Worm (Caenorhabditis elegans): ENCODE results near the gene drd-1.

Gene drd-1

DNA sequence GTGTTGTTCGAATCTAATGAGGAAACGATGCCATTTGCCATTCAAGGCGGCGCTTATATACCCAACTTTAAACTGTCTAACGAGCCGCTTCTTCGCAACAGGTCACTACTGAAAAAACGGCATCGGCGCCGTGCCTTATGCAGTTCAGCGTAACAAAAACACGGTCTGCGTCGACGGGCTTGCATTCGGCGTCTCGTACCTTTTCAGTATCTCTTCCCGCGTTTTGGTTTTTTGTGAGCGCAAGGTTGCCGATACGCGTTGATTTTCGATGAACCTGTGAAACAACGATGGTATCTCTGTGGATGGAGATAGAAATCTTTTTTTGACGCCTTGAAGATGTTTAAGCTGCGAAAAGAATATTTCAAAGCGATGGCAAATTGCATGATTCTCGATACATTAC lies 28.5 kb upstream of the drd-1 start, which contains the start of gene col-77:
Gene col-77, minus strand, starts transcription at position 32 of the 400 bp plus-strand sequence.
- TF ChIP-seq nhr-237 (tag; optimal IDR thresholded peaks at IDR 0.05) (no peak), hlh-11 (tag; optimal IDR thresholded peaks at IDR 0.05) (peak; percentile 48), ztf-7 (tag; optimal IDR thresholded peaks at IDR 0.05) (no peak), nhr-48 (tag; optimal IDR thresholded peaks at IDR 0.05) (peak; percentile 30), Y105C5A.15 (GFP tag; IDR thresholded peaks at IDR 0.05) (no peak), hlh-30 (tag; optimal IDR thresholded peaks at IDR 0.05; ENCODE audit: insufficient read depth) (no peak), mxl-3 (GFP tag; optimal IDR thresholded peaks at IDR 0.05) (peak; percentile 78), F49E8.2 (tag; optimal IDR thresholded peaks at IDR 0.05; ENCODE audit: borderline replicate concordance) (no peak)

DNA sequence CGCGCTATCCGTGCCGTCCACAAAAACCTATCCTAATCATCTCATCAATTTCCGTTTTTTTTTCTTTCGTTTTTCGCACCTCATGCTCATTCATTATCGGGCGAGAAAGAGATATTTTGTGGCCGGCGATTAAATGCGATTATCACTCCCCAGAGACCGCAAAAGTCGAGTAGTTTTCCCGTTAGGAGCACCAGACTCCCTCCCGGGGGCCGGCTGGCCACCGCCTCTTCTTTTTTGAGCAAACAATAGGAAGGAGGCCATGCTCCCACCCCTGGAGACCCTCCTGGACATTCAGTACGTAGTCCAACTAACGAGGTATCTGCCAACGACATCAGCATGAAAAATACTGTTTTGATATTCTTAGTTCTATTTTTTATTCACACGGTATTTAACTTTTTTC lies 27.4 kb upstream of the drd-1 start, which contains the start of gene M195.2:
Gene M195.2, plus strand, starts transcription at position 301 of the 400 bp plus-strand sequence.
- no peak for TF ChIP-seq mxl-2 (GFP tag; conservative IDR thresholded peaks at IDR 0.05)
- TF ChIP-seq unc-62 (GFP tag; optimal IDR thresholded peaks at IDR 0.05 in 1 of 2) = peak in 1 of 2 experiments; percentile 60
- TF ChIP-seq unc-62 (tag; optimal IDR thresholded peaks at IDR 0.05) = no peak

DNA sequence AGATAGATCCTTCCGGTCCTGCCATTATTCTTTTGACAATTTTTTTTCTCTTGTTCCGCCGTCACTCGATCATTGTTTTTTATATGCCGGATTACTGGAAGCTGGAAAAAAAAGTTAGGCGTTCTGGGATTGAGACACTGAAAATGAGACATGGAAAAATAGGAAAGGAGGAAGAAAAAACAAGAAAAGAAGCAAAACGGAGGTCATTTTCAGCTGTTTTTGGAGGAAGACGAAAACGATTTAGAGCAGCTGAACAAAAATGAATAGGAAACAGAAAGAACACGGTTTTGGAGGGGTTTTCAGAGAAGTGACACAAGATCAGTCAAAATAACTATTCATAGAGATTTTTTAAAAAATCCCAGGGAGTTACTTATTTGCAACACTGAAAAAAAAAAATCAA lies 18.8 kb upstream of the drd-1 start, which contains the start of gene amt-3:
Gene amt-3, minus strand, starts transcription at position 101 of the 400 bp plus-strand sequence.
- TF ChIP-seq egl-27 (tag; optimal IDR thresholded peaks at IDR 0.05) (no peak), hif-1 (tag; optimal IDR thresholded peaks at IDR 0.05) (no peak), hlh-11 (tag; optimal IDR thresholded peaks at IDR 0.05) (no peak), ZK546.5 (tag; optimal IDR thresholded peaks at IDR 0.05) (no peak), lim-7 (GFP tag; IDR thresholded peaks at IDR 0.05) (no peak), ceh-82 (tag; optimal IDR thresholded peaks at IDR 0.05) (no peak)

DNA sequence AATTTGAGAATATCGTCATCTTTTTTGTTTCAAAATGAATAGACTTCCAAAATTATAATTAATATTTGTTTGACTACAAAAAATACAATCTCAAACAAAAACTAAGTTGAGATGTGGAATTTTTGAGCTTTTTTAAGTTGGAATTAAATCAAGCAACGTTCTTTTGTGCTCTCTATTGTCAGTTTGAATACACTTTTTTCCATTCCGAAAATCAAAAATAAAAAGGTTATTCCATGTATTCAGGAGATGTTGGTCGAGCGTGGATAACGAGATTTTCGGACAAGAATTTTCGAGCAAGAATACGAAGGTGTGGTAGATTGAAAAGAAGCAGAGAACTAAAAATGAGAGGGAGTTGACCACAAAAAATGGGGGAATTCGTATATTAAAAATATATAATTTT lies 17.7 kb upstream of the drd-1 start:
- TF ChIP-seq fkh-10 (GFP tag; optimal IDR thresholded peaks at IDR 0.05) (peak; percentile 58), tra-1 (GFP tag; IDR thresholded peaks at IDR 0.05) (no peak)

DNA sequence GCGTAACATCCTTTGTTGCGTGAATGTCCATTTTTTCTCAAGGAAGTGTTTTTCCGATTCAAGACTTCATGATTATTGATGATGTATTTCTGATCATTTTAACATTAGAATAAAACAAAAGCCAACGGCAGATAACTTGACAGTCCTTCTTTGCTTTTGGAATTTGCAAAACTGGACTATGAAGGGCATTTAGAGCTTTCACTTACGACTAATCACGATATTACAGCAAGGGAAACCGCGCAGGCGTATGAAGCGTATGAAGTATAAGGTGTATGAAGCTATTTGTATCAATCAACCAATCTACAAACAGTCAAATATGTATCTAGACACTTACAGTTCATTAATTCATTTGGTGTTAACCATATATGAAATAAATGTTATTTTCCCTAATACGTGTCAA lies 10.1 kb upstream of the drd-1 start:
- TF ChIP-seq unc-62 (GFP tag; optimal IDR thresholded peaks at IDR 0.05 in 1 of 2) (peak in 1 of 2 experiments; percentile 94), unc-62 (tag; optimal IDR thresholded peaks at IDR 0.05) (no peak), hlh-11 (tag; optimal IDR thresholded peaks at IDR 0.05) (no peak)

DNA sequence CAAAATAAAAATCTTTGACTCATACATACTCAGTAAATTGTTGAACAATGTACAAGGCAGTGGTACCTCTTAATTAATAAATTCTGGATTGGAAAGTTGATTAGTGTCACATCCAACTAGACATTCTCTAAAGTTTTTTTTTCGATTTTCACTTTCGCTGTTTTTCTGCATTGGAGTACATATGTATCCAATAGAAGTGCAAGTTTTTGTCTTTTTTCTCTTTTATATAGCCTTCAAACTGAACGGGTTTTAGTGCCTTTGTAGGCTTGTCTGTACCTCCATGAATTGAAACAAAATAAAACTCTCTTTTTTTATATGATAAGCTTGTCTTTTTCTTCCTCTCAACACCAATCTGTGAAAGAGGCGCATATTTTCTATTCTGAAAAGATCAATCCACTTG lies 7.7 kb upstream of the drd-1 start:
- TF ChIP-seq nhr-28 (tag; optimal IDR thresholded peaks at IDR 0.05) = peak; percentile 44
- no peak for TF ChIP-seq T20F7.1 (GFP tag; optimal IDR thresholded peaks at IDR 0.05)
- TF ChIP-seq hlh-11 (tag; optimal IDR thresholded peaks at IDR 0.05) = peak; percentile 1
- no peak for TF ChIP-seq lin-1 (GFP tag; IDR thresholded peaks at IDR 0.05)
- peak in 1 of 2 experiments; percentile 17 for TF ChIP-seq mdl-1 (tag; optimal IDR thresholded peaks at IDR 0.05)
- TF ChIP-seq pqm-1 (tag; optimal IDR thresholded peaks at IDR 0.05) = no peak
- peak; percentile 85 for TF ChIP-seq nhr-48 (tag; optimal IDR thresholded peaks at IDR 0.05)

DNA sequence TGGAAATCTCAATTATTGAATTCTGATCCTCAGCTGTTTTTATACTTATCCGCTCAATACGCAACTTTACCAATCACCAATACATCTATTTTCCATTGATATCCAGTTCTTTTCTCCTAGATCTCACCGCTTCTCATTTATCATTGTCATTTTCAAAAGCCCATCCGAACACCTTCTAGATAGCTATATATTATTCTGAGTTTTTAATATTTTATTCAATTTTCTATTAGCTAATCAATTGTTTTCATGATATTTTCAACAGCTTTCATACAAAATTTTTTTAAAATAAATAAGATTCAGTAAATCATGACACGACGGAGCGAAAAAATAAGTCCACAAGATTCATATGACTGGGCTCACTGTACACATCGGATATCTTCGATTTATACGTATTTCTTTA lies 6.7 kb upstream of the drd-1 start, which contains the start of gene F49E12.12:
Gene F49E12.12, plus strand, starts transcription at position 301 of the 400 bp plus-strand sequence.
- no peak for TF ChIP-seq nhr-111 (GFP tag; optimal IDR thresholded peaks at IDR 0.05)
- TF ChIP-seq aly-2 (tag; optimal IDR thresholded peaks at IDR 0.05) = no peak
- TF ChIP-seq Y105C5A.15 (GFP tag; IDR thresholded peaks at IDR 0.05) = no peak
- TF ChIP-seq set-16 (GFP tag; IDR thresholded peaks at IDR 0.05) = no peak
- no peak for TF ChIP-seq ZK546.5 (tag; optimal IDR thresholded peaks at IDR 0.05)
- TF ChIP-seq daf-19 (GFP tag; conservative IDR thresholded peaks at IDR 0.05) = no peak
- TF ChIP-seq R02D3.7 (tag; optimal IDR thresholded peaks at IDR 0.05) = no peak
- no peak for TF ChIP-seq dmd-6 (GFP tag; IDR thresholded peaks at IDR 0.05)
